Fruit fly (Drosophila melanogaster): Measurements from ENCODE around the gene CG14442.
A peak's percentile ranks its signal among the peaks of the same experiment; 100 is the strongest.

The CG14442 gene

DNA sequence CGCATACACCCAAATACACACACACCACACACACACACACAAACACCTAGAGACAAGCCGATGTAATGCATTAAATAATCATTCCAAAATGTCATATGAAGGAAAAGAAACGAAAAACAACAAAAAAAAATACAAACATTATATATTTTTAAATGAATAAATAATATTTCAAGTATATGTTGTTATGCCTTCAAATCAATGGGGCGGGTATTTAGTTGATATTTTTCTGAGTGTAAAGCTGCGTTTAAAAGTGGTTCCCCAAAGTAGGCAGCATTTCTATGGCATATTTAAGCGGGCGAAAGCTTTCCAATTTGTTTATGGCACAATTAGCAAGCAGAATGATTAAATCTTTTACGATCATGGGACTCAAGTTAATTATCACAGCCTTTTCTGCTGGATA lies 24.5 kb upstream of the CG14442 start:
- TF ChIP-seq tj (GFP tag; optimal IDR thresholded peaks at IDR 0.05), result peak; percentile 18
- TF ChIP-seq cnc (optimal IDR thresholded peaks at IDR 0.05), result no peak
- TF ChIP-seq CG1620 (GFP tag; optimal IDR thresholded peaks at IDR 0.05), result no peak
- TF ChIP-seq CG11617 (GFP tag; optimal IDR thresholded peaks at IDR 0.05), result no peak
- no peak for TF ChIP-seq toe (GFP tag; optimal IDR thresholded peaks at IDR 0.05)
- no peak for TF ChIP-seq CG7045 (GFP tag; optimal IDR thresholded peaks at IDR 0.05)
- TF ChIP-seq ovo (GFP tag; optimal IDR thresholded peaks at IDR 0.05), result no peak
- no peak for TF ChIP-seq Clk (GFP tag; optimal IDR thresholded peaks at IDR 0.05)
- TF ChIP-seq CG14711 (tag; optimal IDR thresholded peaks at IDR 0.05), result no peak
- peak; percentile 21 for TF ChIP-seq bab1 (GFP tag; optimal IDR thresholded peaks at IDR 0.05)
- no peak for TF ChIP-seq CG5204 (GFP tag; optimal IDR thresholded peaks at IDR 0.05)
- TF ChIP-seq kay (GFP tag; ENCODE audit: borderline replicate concordance), result no peak
- no peak for TF ChIP-seq Crg-1 (GFP tag; optimal IDR thresholded peaks at IDR 0.05)
- TF ChIP-seq Mnt (GFP tag; optimal IDR thresholded peaks at IDR 0.05), result no peak
- no peak for TF ChIP-seq Hr96 (GFP tag; optimal IDR thresholded peaks at IDR 0.05)
- TF ChIP-seq pad (GFP tag; optimal IDR thresholded peaks at IDR 0.05), result no peak
- no peak for TF ChIP-seq CG12768 (GFP tag; optimal IDR thresholded peaks at IDR 0.05)
- TF ChIP-seq CG7101 (tag; optimal IDR thresholded peaks at IDR 0.05), result peak; percentile 21
- no peak for TF ChIP-seq cic (GFP tag; optimal IDR thresholded peaks at IDR 0.05)
- no peak for TF ChIP-seq CG33017 (tag; optimal IDR thresholded peaks at IDR 0.05)

DNA sequence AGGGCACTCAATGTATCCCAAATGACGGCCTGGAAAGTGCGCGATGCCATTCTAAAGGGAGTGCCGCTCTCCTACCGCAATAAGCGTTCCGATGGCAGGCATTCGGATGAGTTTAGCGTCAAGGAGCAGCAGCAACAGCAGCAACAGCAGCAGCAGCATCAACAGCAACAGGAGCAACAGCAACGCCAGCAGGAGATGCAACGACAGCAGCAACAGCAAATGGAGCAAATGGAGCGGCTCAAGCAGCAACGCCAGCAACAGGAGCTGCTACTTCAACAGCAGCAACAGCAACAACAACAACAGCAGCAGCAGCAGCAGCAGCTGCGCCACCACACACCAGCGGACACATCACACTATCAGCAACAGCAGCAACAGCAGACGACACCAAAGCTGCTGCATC lies 21.4 kb upstream of the CG14442 start:
- TF ChIP-seq CG11617 (GFP tag; optimal IDR thresholded peaks at IDR 0.05) (no peak), cic (GFP tag; optimal IDR thresholded peaks at IDR 0.05) (no peak), bab1 (GFP tag; optimal IDR thresholded peaks at IDR 0.05) (no peak), toe (GFP tag; optimal IDR thresholded peaks at IDR 0.05) (no peak), Mnt (GFP tag; optimal IDR thresholded peaks at IDR 0.05) (no peak)

DNA sequence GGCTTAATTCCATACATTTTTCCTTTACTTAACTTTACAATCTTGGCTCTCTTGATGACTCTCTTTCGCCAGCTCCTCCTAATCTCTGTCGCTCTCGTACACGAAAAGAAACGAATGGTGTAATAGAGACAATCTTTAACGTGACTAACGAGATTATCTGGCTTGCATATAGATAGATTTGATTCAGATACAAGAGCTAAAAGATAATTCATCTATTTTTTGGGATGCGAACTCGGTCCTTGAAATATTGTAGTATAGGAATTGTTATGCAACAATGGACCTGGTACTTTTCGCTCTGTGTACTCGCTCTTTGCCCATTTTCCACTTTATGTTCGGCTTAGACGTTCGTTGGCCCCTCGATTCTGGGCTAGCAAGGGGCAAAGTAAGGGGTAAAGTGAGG lies 16.5 kb upstream of the CG14442 start:
- no peak for TF ChIP-seq kay (GFP tag; ENCODE audit: borderline replicate concordance)
- TF ChIP-seq CG33017 (tag; optimal IDR thresholded peaks at IDR 0.05), result peak; percentile 45
- peak; percentile 63 for TF ChIP-seq CG12768 (GFP tag; optimal IDR thresholded peaks at IDR 0.05)
- TF ChIP-seq CG1620 (GFP tag; optimal IDR thresholded peaks at IDR 0.05), result peak; percentile 34
- peak; percentile 53 for TF ChIP-seq bab1 (GFP tag; optimal IDR thresholded peaks at IDR 0.05)
- peak; percentile 1 for TF ChIP-seq CG5204 (GFP tag; optimal IDR thresholded peaks at IDR 0.05)
- TF ChIP-seq CG14711 (tag; optimal IDR thresholded peaks at IDR 0.05), result peak; percentile 51
- TF ChIP-seq toe (GFP tag; optimal IDR thresholded peaks at IDR 0.05), result peak; percentile 1
- TF ChIP-seq Clk (GFP tag; optimal IDR thresholded peaks at IDR 0.05), result no peak
- peak; percentile 51 for TF ChIP-seq CG7101 (tag; optimal IDR thresholded peaks at IDR 0.05)
- peak; percentile 83 for TF ChIP-seq pad (GFP tag; optimal IDR thresholded peaks at IDR 0.05)
- TF ChIP-seq tj (GFP tag; optimal IDR thresholded peaks at IDR 0.05), result peak; percentile 43
- no peak for TF ChIP-seq ovo (GFP tag; optimal IDR thresholded peaks at IDR 0.05)
- TF ChIP-seq CG7045 (GFP tag; optimal IDR thresholded peaks at IDR 0.05), result peak; percentile 37
- peak; percentile 40 for TF ChIP-seq CG11617 (GFP tag; optimal IDR thresholded peaks at IDR 0.05)
- no peak for TF ChIP-seq cic (GFP tag; optimal IDR thresholded peaks at IDR 0.05)

DNA sequence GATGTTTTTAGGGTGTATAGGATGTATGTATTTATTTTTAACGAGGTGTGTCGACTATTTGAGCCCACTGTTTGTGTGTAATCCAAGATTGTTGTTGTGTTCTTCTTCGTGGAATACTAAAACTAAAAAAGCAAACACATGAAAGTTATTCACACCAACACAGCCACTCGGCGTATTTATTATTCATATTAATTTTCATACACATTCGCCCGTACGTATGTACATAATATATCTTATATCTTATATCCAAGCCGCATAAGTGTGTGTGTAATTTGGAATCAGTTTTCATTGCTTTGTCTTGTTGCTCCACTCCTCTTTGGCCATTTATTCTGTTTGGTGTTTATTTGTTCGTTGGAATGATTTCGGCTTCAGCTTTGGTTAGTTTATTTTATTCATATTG lies 15.9 kb upstream of the CG14442 start:
- TF ChIP-seq toe (GFP tag; optimal IDR thresholded peaks at IDR 0.05), result no peak
- peak; percentile 34 for TF ChIP-seq tj (GFP tag; optimal IDR thresholded peaks at IDR 0.05)
- no peak for TF ChIP-seq kay (GFP tag; ENCODE audit: borderline replicate concordance)

DNA sequence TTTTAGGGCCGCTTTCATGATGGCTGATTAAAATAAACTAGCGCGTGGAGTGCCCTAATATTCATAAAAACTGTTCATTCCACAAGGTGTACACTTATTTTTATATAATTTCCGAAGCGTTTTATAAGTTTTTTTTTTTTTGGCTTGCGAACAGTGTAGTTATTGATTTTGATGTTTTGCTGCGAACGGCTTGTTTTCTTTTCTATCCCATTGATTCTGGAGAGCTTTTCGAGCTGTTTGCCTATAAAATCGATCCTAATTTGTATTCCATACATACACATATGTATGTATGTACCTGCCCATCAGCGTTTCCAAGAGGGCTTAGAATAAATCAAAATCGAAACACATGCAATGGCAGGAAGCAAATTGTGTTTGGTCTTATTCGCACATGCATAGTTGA lies 15.5 kb upstream of the CG14442 start:
- TF ChIP-seq kay (GFP tag; ENCODE audit: borderline replicate concordance), result peak; percentile 64
- no peak for TF ChIP-seq CG11617 (GFP tag; optimal IDR thresholded peaks at IDR 0.05)

DNA sequence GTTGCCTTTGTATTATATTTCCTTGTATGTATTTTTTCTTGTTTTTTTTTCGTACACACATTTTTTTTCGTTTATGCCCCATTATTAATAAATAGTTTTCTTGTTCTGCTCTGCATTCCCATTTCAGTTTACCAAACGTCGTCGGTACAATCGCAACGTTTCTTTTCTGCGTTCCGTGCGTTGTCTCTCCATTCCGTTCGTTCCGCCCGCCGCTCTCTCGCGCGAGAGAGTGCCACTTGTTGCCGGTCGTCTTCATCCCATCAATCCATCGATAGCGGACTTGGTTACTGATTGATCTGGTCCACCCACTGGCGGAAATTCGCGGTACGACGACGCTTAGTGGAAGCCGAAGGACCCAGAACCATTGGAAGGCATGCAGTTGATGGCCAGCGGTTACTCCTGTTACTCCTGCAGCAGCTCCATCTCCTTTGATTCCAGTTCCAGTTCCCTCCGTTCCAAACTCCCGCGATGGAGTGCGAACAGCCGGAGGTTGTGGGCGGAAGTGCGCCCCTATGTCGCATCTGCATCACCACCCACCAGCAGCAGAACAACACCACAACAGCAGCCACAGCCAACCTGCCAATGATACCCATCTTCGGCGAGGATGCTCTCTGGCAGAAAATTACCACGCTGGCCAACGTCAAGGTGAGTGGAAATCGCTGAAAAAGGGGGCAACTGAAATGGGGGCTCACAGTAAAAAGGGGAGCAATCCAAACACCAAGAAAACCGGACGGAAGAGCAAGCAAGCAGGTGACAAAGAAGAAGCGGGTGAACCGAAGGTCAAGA lies 14.6 kb upstream of the CG14442 start:
- TF ChIP-seq bab1 (GFP tag; optimal IDR thresholded peaks at IDR 0.05), result no peak
- no peak for TF ChIP-seq Hr96 (GFP tag; optimal IDR thresholded peaks at IDR 0.05)
- no peak for TF ChIP-seq CG5204 (GFP tag; optimal IDR thresholded peaks at IDR 0.05)
- no peak for TF ChIP-seq CG7101 (tag; optimal IDR thresholded peaks at IDR 0.05)
- no peak for TF ChIP-seq Mnt (GFP tag; optimal IDR thresholded peaks at IDR 0.05)
- no peak for TF ChIP-seq Crg-1 (GFP tag; optimal IDR thresholded peaks at IDR 0.05)
- no peak for TF ChIP-seq ovo (GFP tag; optimal IDR thresholded peaks at IDR 0.05)
- no peak for TF ChIP-seq CG14711 (tag; optimal IDR thresholded peaks at IDR 0.05)
- no peak for TF ChIP-seq cnc (optimal IDR thresholded peaks at IDR 0.05)

DNA sequence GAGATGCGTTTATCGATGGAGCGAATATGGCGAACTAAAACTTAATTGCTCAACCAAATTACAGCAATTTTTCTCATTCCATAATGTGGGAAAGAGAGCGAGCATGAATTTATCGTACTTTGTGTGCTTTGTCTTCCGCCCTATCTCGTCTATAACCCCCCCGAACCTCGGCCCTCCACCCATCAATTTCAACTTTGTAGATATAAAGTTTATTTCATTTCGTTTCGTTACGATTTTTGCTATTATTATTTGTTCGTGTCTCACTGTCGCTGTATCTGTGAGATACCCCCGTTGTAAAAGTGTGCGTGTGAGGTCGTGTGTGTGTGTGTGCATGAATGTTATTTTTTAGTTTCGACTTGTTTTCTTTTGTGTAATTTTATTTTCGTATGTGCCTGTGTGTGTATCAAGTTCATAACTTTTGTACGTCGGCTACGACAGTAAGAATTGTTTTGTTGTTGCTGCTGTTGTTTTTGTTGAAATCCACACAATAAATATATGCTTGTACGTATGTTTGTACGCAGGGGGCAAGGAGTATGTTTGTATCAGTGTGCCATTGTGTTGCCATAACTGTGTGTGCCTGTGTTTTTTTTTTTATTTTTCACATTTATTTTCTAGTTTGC lies 13.9 kb upstream of the CG14442 start:
- TF ChIP-seq toe (GFP tag; optimal IDR thresholded peaks at IDR 0.05) (no peak), cic (GFP tag; optimal IDR thresholded peaks at IDR 0.05) (peak; percentile 52)

Measured in whole organism, adult.